Worm (Caenorhabditis elegans): ENCODE data around the gene F43B10.1.

DNA sequence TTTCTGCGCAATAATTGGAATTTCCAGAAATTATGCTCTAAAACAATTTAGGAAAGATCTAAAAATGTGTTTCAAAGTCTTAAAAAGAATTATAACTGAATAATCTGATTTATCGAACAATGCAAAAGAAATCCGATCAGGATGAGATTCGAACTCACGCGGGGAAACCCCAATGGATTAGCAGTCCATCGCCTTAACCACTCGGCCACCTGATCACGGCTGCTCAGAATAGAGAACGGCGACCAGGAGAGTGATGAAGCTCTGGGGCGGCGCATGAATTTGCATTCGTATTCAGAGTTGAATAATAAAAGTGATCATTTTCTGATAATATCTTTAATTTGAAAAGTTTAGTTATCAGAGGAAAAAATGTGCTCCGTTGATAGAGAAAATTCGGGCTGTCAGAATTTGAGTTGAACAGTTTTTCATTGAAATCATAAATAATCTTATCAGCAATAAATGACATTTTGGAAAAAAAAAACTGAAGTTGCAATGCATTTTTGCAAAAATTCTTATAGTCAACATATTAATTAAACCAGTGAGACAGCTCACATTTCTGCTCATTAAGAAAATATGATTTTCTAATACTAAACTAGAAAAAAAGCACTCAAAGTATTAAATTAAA lies 27.3 kb upstream of the F43B10.1 start:
- TF ChIP-seq flt-1 (GFP tag; IDR thresholded peaks at IDR 0.05) (no peak), klf-2 (GFP tag; conservative IDR thresholded peaks at IDR 0.05) (no peak), T22C8.4 (GFP tag; IDR thresholded peaks at IDR 0.05) (no peak), med-1 (GFP tag; optimal IDR thresholded peaks at IDR 0.05; ENCODE audit: insufficient read depth) (no peak)
